Fruit fly (Drosophila melanogaster) whole organism, embryonic: ENCODE measurements around the gene CG14195.

Source experiments
- Atf6 ChIP-seq: fragments of 200-800 bp; sonication (Bioruptor generic); IDR thresholded peaks from 2 replicates; pipeline ENCODE4 v1.3.6; 2022; ENCODE audit warnings: missing biosample characterization, missing genetic modification characterization
- BEAF-32 ChIP-seq: fragments of 200-800 bp; sonication (Bioruptor generic); optimal IDR thresholded peaks from 3 replicates; lab custom pipeline; 2017; ENCODE audit warnings: missing biosample characterization, missing genetic modification characterization, mild to moderate bottlenecking, moderate library complexity, missing genetic modification reagents
- Bdp1 ChIP-seq: fragments of 200-800 bp; sonication (Bioruptor generic); optimal IDR thresholded peaks from 3 replicates; lab custom pipeline; 2016; ENCODE audit warnings: missing biosample characterization, missing genetic modification characterization
- Bgb ChIP-seq: fragments of 200-800 bp; sonication (Bioruptor generic); IDR thresholded peaks from 2 replicates; pipeline ENCODE4 v1.3.6; 2022; ENCODE audit warnings: missing biosample characterization, missing genetic modification characterization; ENCODE audit not compliant: partially characterized antibody
- C15 ChIP-seq: fragments of 200-800 bp; sonication (Bioruptor generic); IDR thresholded peaks from 3 replicates; pipeline ENCODE4 v1.3.6; 2022; ENCODE audit warnings: missing biosample characterization, missing genetic modification characterization
- CG11504 ChIP-seq: fragments of 200-800 bp; sonication (Bioruptor generic); optimal IDR thresholded peaks from 3 replicates; lab custom pipeline; 2019; ENCODE audit warnings: missing biosample characterization, mild to moderate bottlenecking, missing genetic modification characterization, moderate library complexity
- CG11723 ChIP-seq: fragments of 200-800 bp; sonication (Bioruptor generic); optimal IDR thresholded peaks from 2 replicates; lab custom pipeline; 2017; ENCODE audit warnings: missing biosample characterization, mild to moderate bottlenecking, missing genetic modification characterization
- CG12236 ChIP-seq: fragments of 200-800 bp; sonication (Bioruptor generic); optimal IDR thresholded peaks from 2 replicates; lab custom pipeline; 2016; ENCODE audit warnings: missing biosample characterization, missing genetic modification characterization
- CG1647 ChIP-seq: fragments of 200-800 bp; sonication (Bioruptor generic); optimal IDR thresholded peaks from 3 replicates; lab custom pipeline; 2016; ENCODE audit warnings: missing biosample characterization, missing genetic modification characterization
- CG17359 ChIP-seq: fragments of 200-800 bp; sonication (Bioruptor generic); optimal IDR thresholded peaks from 3 replicates; lab custom pipeline; 2018; ENCODE audit warnings: missing biosample characterization, mild to moderate bottlenecking, missing genetic modification characterization, moderate library complexity
- CG2202 ChIP-seq: fragments of 200-800 bp; sonication (Bioruptor generic); optimal IDR thresholded peaks from 2 replicates; lab custom pipeline; 2018; ENCODE audit warnings: missing biosample characterization, mild to moderate bottlenecking, missing genetic modification characterization
- CG3281 ChIP-seq: fragments of 200-800 bp; sonication (Bioruptor generic); optimal IDR thresholded peaks from 3 replicates; lab custom pipeline; 2017; ENCODE audit warnings: missing biosample characterization, mild to moderate bottlenecking, missing genetic modification characterization
- CG33213 ChIP-seq: fragments of 200-800 bp; sonication (Bioruptor generic); optimal IDR thresholded peaks from 3 replicates; lab custom pipeline; 2016; ENCODE audit warnings: missing biosample characterization, missing genetic modification characterization
- CG34224 ChIP-seq: fragments of 200-800 bp; sonication (Bioruptor generic); IDR thresholded peaks from 3 replicates; pipeline ENCODE4 v1.3.6; 2022; ENCODE audit warnings: missing biosample characterization, missing genetic modification characterization; ENCODE audit not compliant: partially characterized antibody
- CG34376 ChIP-seq: fragments of 200-800 bp; sonication (Bioruptor generic); optimal IDR thresholded peaks from 2 replicates; lab custom pipeline; 2018; ENCODE audit warnings: missing biosample characterization, mild to moderate bottlenecking, missing genetic modification characterization
- CG4282 ChIP-seq: fragments of 200-800 bp; sonication (Bioruptor generic); optimal IDR thresholded peaks from 2 replicates; lab custom pipeline; 2016; ENCODE audit warnings: missing biosample characterization, missing genetic modification characterization
- CG4617 ChIP-seq: fragments of 200-800 bp; sonication (Bioruptor generic); optimal IDR thresholded peaks from 3 replicates; lab custom pipeline; 2016; ENCODE audit warnings: missing biosample characterization, missing genetic modification characterization, borderline replicate concordance
- CG5180 ChIP-seq: fragments of 200-800 bp; sonication (Bioruptor generic); optimal IDR thresholded peaks from 3 replicates; lab custom pipeline; 2017; ENCODE audit warnings: missing biosample characterization, missing genetic modification characterization, mild to moderate bottlenecking, moderate library complexity, missing genetic modification reagents
- CG6254 ChIP-seq: fragments of 200-800 bp; sonication (Bioruptor generic); optimal IDR thresholded peaks from 3 replicates; lab custom pipeline; 2017; ENCODE audit warnings: mild to moderate bottlenecking, missing biosample characterization, missing genetic modification reagents, missing genetic modification characterization
- CG6272 ChIP-seq: fragments of 200-800 bp; sonication (Bioruptor generic); IDR thresholded peaks from 2 replicates; pipeline ENCODE4 v1.3.6; 2022; ENCODE audit warnings: missing biosample characterization, missing genetic modification characterization
- CG8089 ChIP-seq: fragments of 200-800 bp; sonication (Bioruptor generic); optimal IDR thresholded peaks from 3 replicates; lab custom pipeline; 2016; ENCODE audit warnings: missing biosample characterization, missing genetic modification characterization
- CTCF ChIP-seq: fragments of 200-800 bp; sonication (Bioruptor generic); optimal IDR thresholded peaks from 2 replicates; lab custom pipeline; 2017; ENCODE audit warnings: missing biosample characterization, mild to moderate bottlenecking, missing genetic modification characterization, moderate library complexity
- Deaf1 ChIP-seq: fragments of 200-800 bp; optimal IDR thresholded peaks from 3 replicates; lab custom pipeline; 2019; ENCODE audit warnings: missing biosample characterization, mild to moderate bottlenecking, missing genetic modification characterization, moderate library complexity
- Doc2 ChIP-seq: fragments of 200-800 bp; sonication (Bioruptor generic); IDR thresholded peaks from 2 replicates; pipeline ENCODE4 v1.3.6; 2022; ENCODE audit warnings: missing biosample characterization, missing genetic modification characterization
- Nf-YC ChIP-seq: fragments of 200-800 bp; optimal IDR thresholded peaks from 3 replicates; lab custom pipeline; 2019; ENCODE audit warnings: missing biosample characterization, mild to moderate bottlenecking, missing genetic modification characterization, moderate library complexity
- Sox102F ChIP-seq: fragments of 200-800 bp; sonication (Bioruptor generic); optimal IDR thresholded peaks from 2 replicates; lab custom pipeline; 2018; ENCODE audit warnings: missing biosample characterization, mild to moderate bottlenecking, missing genetic modification characterization, moderate library complexity
- Ssrp ChIP-seq: fragments of 200-800 bp; sonication (Bioruptor generic); optimal IDR thresholded peaks from 2 replicates; lab custom pipeline; 2018; ENCODE audit warnings: missing biosample characterization, mild to moderate bottlenecking, missing genetic modification characterization, moderate library complexity
- Stat92E ChIP-seq, 3 experiments: fragments of >200 bp in 2 of 3; fragments of 200-800 bp in 1 of 3; sonication (Bioruptor generic) in 1 of 3; optimal IDR thresholded peaks; 2 replicates each; lab custom pipeline; 2017 to 2019; ENCODE audit warnings: missing biosample characterization in 3 of 3, missing genetic modification characterization in 3 of 3, mild to moderate bottlenecking in 1 of 3, moderate library complexity in 1 of 3
- Taf1 ChIP-seq: fragments of 200-800 bp; sonication (Bioruptor generic); IDR thresholded peaks from 2 replicates; pipeline ENCODE4 v1.3.6; 2022; ENCODE audit warnings: missing biosample characterization, missing genetic modification characterization
- Xrp1 ChIP-seq: fragments of 200-800 bp; sonication (Bioruptor generic); IDR thresholded peaks from 2 replicates; pipeline ENCODE4 v1.3.6; 2022; ENCODE audit warnings: missing biosample characterization, missing genetic modification characterization
- YL-1 ChIP-seq: fragments of 200-800 bp; sonication (Bioruptor generic); optimal IDR thresholded peaks from 3 replicates; lab custom pipeline; 2017; ENCODE audit warnings: missing biosample characterization, mild to moderate bottlenecking, missing genetic modification characterization
- bab2 ChIP-seq: fragments of 200-800 bp; sonication (Bioruptor generic); optimal IDR thresholded peaks from 2 replicates; lab custom pipeline; 2016; ENCODE audit warnings: missing biosample characterization, missing genetic modification characterization
- bbx ChIP-seq: fragments of 200-800 bp; sonication (Bioruptor generic); IDR thresholded peaks from 2 replicates; pipeline ENCODE4 v1.3.6; 2022; ENCODE audit warnings: missing biosample characterization, missing genetic modification characterization; ENCODE audit not compliant: partially characterized antibody
- chm ChIP-seq: fragments of 200-800 bp; sonication (Bioruptor generic); IDR thresholded peaks from 2 replicates; pipeline ENCODE4 v1.3.6; 2022; ENCODE audit warnings: missing biosample characterization, missing genetic modification characterization
- da ChIP-seq: fragments of 200-800 bp; sonication (Bioruptor generic); optimal IDR thresholded peaks from 2 replicates; lab custom pipeline; 2016; ENCODE audit warnings: missing biosample characterization, missing genetic modification characterization
- esg ChIP-seq: fragments of 200-800 bp; sonication (Bioruptor generic); conservative IDR thresholded peaks from 2 replicates; pipeline ENCODE4 v1.3.6; 2022; ENCODE audit warnings: missing biosample characterization, missing genetic modification characterization
- eyg ChIP-seq: fragments of 200-800 bp; sonication (Bioruptor generic); optimal IDR thresholded peaks from 3 replicates; lab custom pipeline; 2016; ENCODE audit warnings: missing biosample characterization, missing genetic modification characterization
- gem ChIP-seq: fragments of 200-800 bp; sonication (Bioruptor generic); optimal IDR thresholded peaks from 2 replicates; lab custom pipeline; 2019; ENCODE audit warnings: missing biosample characterization, mild to moderate bottlenecking, missing genetic modification characterization, moderate library complexity
- grn ChIP-seq: fragments of 200-800 bp; sonication (Bioruptor generic); optimal IDR thresholded peaks from 3 replicates; lab custom pipeline; 2017; ENCODE audit warnings: missing biosample characterization, missing genetic modification characterization
- her ChIP-seq: fragments of 200-800 bp; sonication (Bioruptor generic); optimal IDR thresholded peaks from 2 replicates; lab custom pipeline; 2016; ENCODE audit warnings: missing biosample characterization, missing genetic modification characterization
- kay ChIP-seq: fragments of 200-800 bp; sonication (Bioruptor generic); optimal IDR thresholded peaks from 2 replicates; lab custom pipeline; 2016; ENCODE audit warnings: missing biosample characterization, missing genetic modification characterization
- lilli ChIP-seq: fragments of 200-800 bp; sonication (Bioruptor generic); optimal IDR thresholded peaks from 3 replicates; lab custom pipeline; 2016; ENCODE audit warnings: missing biosample characterization, missing genetic modification characterization
- lmd ChIP-seq: fragments of 200-800 bp; sonication (Bioruptor generic); IDR thresholded peaks from 2 replicates; pipeline ENCODE4 v1.3.6; 2022; ENCODE audit warnings: missing biosample characterization, missing genetic modification characterization
- p53 ChIP-seq: fragments of 200-800 bp; sonication (Bioruptor generic); optimal IDR thresholded peaks from 2 replicates; lab custom pipeline; 2016; ENCODE audit warnings: missing biosample characterization, missing genetic modification characterization
- sisA ChIP-seq: fragments of 200-800 bp; sonication (Bioruptor generic); IDR thresholded peaks from 2 replicates; pipeline ENCODE4 v1.3.6; 2022; ENCODE audit warnings: missing biosample characterization, missing genetic modification characterization
- sr ChIP-seq: fragments of 200-800 bp; sonication (Bioruptor generic); IDR thresholded peaks from 3 replicates; pipeline ENCODE4 v1.3.6; 2022; ENCODE audit warnings: missing biosample characterization, missing genetic modification characterization
- stwl ChIP-seq: fragments of 200-800 bp; sonication (Bioruptor generic); optimal IDR thresholded peaks from 3 replicates; lab custom pipeline; 2018; ENCODE audit warnings: missing biosample characterization, mild to moderate bottlenecking, missing genetic modification characterization, moderate library complexity
- trem ChIP-seq: fragments of 200-800 bp; optimal IDR thresholded peaks from 3 replicates; lab custom pipeline; 2019; ENCODE audit warnings: missing biosample characterization, mild to moderate bottlenecking, missing genetic modification characterization, moderate library complexity
- unc-4 ChIP-seq: fragments of 200-800 bp; sonication (Bioruptor generic); IDR thresholded peaks from 2 replicates; pipeline ENCODE4 v1.3.6; 2022; ENCODE audit warnings: missing biosample characterization, missing genetic modification characterization; ENCODE audit not compliant: partially characterized antibody
- zen2 ChIP-seq: fragments of 200-800 bp; sonication (Bioruptor generic); IDR thresholded peaks from 3 replicates; pipeline ENCODE4 v1.3.6; 2022; ENCODE audit warnings: missing biosample characterization, missing genetic modification characterization; ENCODE audit not compliant: partially characterized antibody

CG14195 gene

DNA sequence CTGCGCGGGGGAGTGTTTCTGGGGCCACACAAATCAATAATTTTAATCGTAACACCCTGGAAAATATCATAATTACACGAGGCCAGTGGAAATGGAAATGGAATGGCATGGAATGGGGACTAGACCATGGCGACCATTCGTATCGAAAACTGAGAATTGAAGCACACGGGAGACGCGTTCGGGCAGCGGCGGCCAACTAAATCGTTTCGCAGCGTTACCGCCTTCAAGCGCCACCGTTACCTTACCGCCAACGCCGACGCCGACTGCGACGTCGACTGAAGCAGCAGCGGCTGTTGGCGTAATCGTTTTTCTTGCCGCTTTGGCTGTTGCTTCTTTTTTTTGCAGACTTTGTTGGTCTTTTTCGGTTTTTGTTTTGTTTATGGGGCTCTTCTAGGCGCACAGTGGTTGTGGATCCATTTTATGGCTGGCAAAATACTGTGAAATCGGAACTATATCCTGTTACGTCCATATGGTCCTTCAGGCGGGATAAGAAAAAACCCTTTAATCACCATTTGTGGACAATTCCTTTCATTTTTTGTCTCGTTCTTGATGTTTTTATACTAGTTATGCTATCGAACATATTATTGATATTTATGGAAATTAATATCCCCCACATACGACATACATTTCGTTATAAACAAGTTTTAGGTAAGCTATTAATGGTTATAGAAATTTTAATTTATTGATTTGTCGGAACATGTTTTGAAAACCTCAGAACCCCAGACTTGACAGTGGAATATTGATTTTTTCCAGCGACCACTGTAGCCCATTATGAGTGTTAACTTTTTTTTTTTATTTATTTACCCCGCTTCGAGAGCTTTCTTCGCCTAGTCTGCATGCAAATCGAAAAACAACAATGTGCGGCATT is 46.5 kb downstream of the CG14195 start (continued):
- TF ChIP-seq CG3281 (GFP tag; lab: Kevin White, UChicago) (peak; percentile 17), CG11504 (tag; lab: Kevin White, UChicago) (peak; percentile 49), Atf6 (GFP tag; lab: Robert Waterston, UW) (no peak), CG4617 (no peak), Stat92E (GFP tag; optimal IDR thresholded peaks at IDR 0.05; lab: Kevin White, UChicago) (no peak), esg (no peak), CG1647 (GFP tag; lab: Kevin White, UChicago) (no peak), CG12236 (GFP tag; lab: Kevin White, UChicago) (no peak), CG2202 (tag; lab: Kevin White, UChicago) (no peak), eyg (GFP tag; lab: Kevin White, UChicago) (no peak), sisA (GFP tag; lab: Robert Waterston, UW) (no peak), Bdp1 (GFP tag; lab: Kevin White, UChicago) (no peak), Bgb (peak; percentile 13; the same call in 1 of the 2 replicates), Taf1 (GFP tag; lab: Robert Waterston, UW) (no peak), her (GFP tag; lab: Kevin White, UChicago) (no peak), CG5180 (GFP tag; lab: Kevin White, UChicago) (no peak), trem (tag; lab: Kevin White, UChicago) (no peak), Xrp1 (no peak), Sox102F (GFP tag; lab: Kevin White, UChicago) (peak; percentile 32), CTCF (no peak), p53 (GFP tag; lab: Kevin White, UChicago) (no peak), kay (no peak), CG6272 (GFP tag; lab: Robert Waterston, UW) (no peak), CG34224 (GFP tag; lab: Robert Waterston, UW) (no peak), gem (tag; lab: Kevin White, UChicago) (peak; percentile 37), Nf-YC (tag; lab: Kevin White, UChicago) (no peak), CG33213 (no peak), da (GFP tag; lab: Kevin White, UChicago) (no peak), lmd (GFP tag; lab: Robert Waterston, UW) (no peak), zen2 (GFP tag; lab: Robert Waterston, UW) (no peak), CG8089 (GFP tag; lab: Kevin White, UChicago) (no peak), unc-4 (GFP tag; lab: Robert Waterston, UW) (no peak), BEAF-32 (GFP tag; lab: Kevin White, UChicago) (no peak), Doc2 (no peak), sr (no peak), CG17359 (tag; lab: Kevin White, UChicago) (no peak), Ssrp (tag; lab: Kevin White, UChicago) (peak; percentile 24), CG34376 (GFP tag; lab: Kevin White, UChicago) (no peak), YL-1 (GFP tag; lab: Kevin White, UChicago) (no peak), chm (no peak), CG11723 (GFP tag; lab: Kevin White, UChicago) (no peak), bbx (GFP tag; lab: Robert Waterston, UW) (no peak), lilli (GFP tag; lab: Kevin White, UChicago) (peak; percentile 17), bab2 (GFP tag; lab: Kevin White, UChicago) (no peak), CG6254 (GFP tag; lab: Kevin White, UChicago) (no peak), Deaf1 (tag; lab: Kevin White, UChicago) (peak; percentile 43), C15 (GFP tag; lab: Robert Waterston, UW) (no peak), CG4282 (GFP tag; lab: Kevin White, UChicago) (no peak), stwl (tag; lab: Kevin White, UChicago) (no peak), grn (no peak)
